Worm (Caenorhabditis elegans) whole organism, L4 larva: ENCODE data around the gene mlk-1.

Experiments
- ZK546.5 ChIP-seq, 2 experiments: sonication (generic microtip); optimal IDR thresholded peaks; 2 replicates each; lab custom pipeline; 2017; ENCODE audit warnings: missing biosample characterization in 2 of 2, missing genetic modification characterization in 2 of 2
- aly-2 ChIP-seq: sonication (generic microtip); optimal IDR thresholded peaks from 2 replicates; lab custom pipeline; 2018; ENCODE audit warnings: missing biosample characterization, missing genetic modification characterization
- ceh-28 ChIP-seq: fragments of 150-350 bp; optimal IDR thresholded peaks from 2 replicates; lab custom pipeline; 2014; ENCODE audit warnings: missing biosample characterization, missing genetic modification reagents, missing genetic modification characterization
- fkh-10 ChIP-seq: fragments of 150-350 bp; optimal IDR thresholded peaks from 2 replicates; lab custom pipeline; 2014; ENCODE audit warnings: missing biosample characterization, missing genetic modification reagents, missing genetic modification characterization
- mdl-1 ChIP-seq, 2 experiments: fragments of 150-350 bp in 1 of 2; sonication (generic microtip) in 1 of 2; optimal IDR thresholded peaks; 2 replicates each; lab custom pipeline; 2014 to 2017; ENCODE audit warnings: missing biosample characterization in 2 of 2, missing genetic modification characterization in 2 of 2
- nhr-111 ChIP-seq: fragments of 200-800 bp; sonication (Bioruptor generic); optimal IDR thresholded peaks from 2 replicates; lab custom pipeline; 2018; ENCODE audit warnings: mild to moderate bottlenecking, missing genetic modification characterization, missing compliant biosample characterization
- snpc-1.2 ChIP-seq: fragments of 200-800 bp; sonication (Bioruptor generic); IDR thresholded peaks from 2 replicates; pipeline ENCODE4 v1.3.6; 2022; ENCODE audit warnings: missing genetic modification reagents, missing genetic modification characterization, missing compliant biosample characterization
- zip-11 ChIP-seq: fragments of 200-800 bp; sonication (Bioruptor generic); IDR thresholded peaks from 2 replicates; pipeline ENCODE4 v1.3.6; 2022; ENCODE audit warnings: missing genetic modification characterization, missing compliant biosample characterization

DNA sequence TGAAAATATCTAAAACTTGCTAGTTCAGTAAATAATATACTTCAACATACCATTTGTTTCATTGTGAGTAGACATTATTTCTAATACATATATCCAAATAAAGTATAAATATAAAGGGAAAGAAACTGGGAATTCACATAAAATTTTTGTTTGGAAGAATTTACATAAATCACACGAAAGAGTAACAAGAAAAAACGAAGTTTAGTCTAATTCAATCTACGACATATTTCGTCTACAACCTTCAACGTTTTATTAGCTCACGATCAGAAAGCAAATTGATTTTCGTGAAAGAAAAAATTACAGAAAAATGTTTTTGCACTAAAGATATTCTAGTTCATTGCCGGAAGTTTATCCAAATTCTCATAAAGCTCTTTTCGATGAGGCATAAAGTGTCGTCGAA lies 32.4 kb upstream of the mlk-1 start, which contains the start of gene C04F5.2:
- TF ChIP-seq ceh-28 (tag; lab: Kevin White, UChicago) (no peak), ZK546.5 (tag; optimal IDR thresholded peaks at IDR 0.05; lab: Kevin White, UChicago) (no peak), mdl-1 (tag; optimal IDR thresholded peaks at IDR 0.05; lab: Kevin White, UChicago) (no peak), nhr-111 (no peak), fkh-10 (no peak), aly-2 (tag; lab: Kevin White, UChicago) (no peak), snpc-1.2 (GFP tag; lab: Robert Waterston, UW) (no peak), zip-11 (GFP tag; lab: Robert Waterston, UW) (no peak)
